Fruit fly (Drosophila melanogaster): ENCODE measurements around the gene CG10862.

The CG10862 gene

DNA sequence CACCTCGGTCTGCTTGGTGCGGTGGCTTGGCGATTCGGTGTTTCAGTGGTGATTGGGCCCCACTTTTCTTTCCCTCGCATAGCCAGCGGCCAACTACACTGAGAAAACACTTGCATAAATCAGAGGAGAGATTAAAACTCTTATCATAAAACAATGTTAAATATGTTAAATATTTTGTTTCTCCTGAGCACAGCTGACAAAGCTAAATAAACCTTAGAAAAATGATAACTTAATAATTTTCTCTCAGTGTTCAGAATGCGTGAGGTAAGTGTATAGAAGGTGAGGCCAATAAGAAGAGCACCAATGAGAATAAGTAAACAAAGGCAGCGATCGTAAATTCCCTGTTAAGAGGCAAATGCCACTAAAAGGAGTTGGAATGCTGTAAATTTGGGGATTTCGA, 37.3 kb downstream of the CG10862 start (continued):
- TF ChIP-seq Blimp-1 (GFP tag; optimal IDR thresholded peaks at IDR 0.05) (peak; percentile 59), CG6792 (GFP tag; optimal IDR thresholded peaks at IDR 0.05) (peak; percentile 82), Gug (GFP tag; IDR thresholded peaks at IDR 0.05) (peak; percentile 54; the same call in 1 of the 2 replicates), Hr39 (GFP tag; optimal IDR thresholded peaks at IDR 0.05) (peak; percentile 90), Met (GFP tag; optimal IDR thresholded peaks at IDR 0.05) (peak; percentile 92), eg (GFP tag; IDR thresholded peaks at IDR 0.05) (peak; percentile 72), Smox (GFP tag; optimal IDR thresholded peaks at IDR 0.05) (peak; percentile 88), acj6 (GFP tag; optimal IDR thresholded peaks at IDR 0.05) (peak; percentile 87), CG3919 (GFP tag; optimal IDR thresholded peaks at IDR 0.05) (peak; percentile 83), CG7368 (GFP tag; optimal IDR thresholded peaks at IDR 0.05) (peak; percentile 62), svp (GFP tag) (peak; percentile 95), CG6276 (GFP tag; optimal IDR thresholded peaks at IDR 0.05) (peak; percentile 38), CG31627 (GFP tag; optimal IDR thresholded peaks at IDR 0.05) (peak; percentile 89), CG8632 (GFP tag; optimal IDR thresholded peaks at IDR 0.05) (peak; percentile 80), Eip93F (GFP tag; optimal IDR thresholded peaks at IDR 0.05) (peak; percentile 47), CG11902 (GFP tag; optimal IDR thresholded peaks at IDR 0.05) (peak; percentile 71), Hr38 (GFP tag; optimal IDR thresholded peaks at IDR 0.05) (no peak), dac (GFP tag; optimal IDR thresholded peaks at IDR 0.05) (peak; percentile 30), CG8319 (GFP tag; optimal IDR thresholded peaks at IDR 0.05) (peak; percentile 67), net (GFP tag; optimal IDR thresholded peaks at IDR 0.05) (peak; percentile 76), Ets21C (GFP tag; optimal IDR thresholded peaks at IDR 0.05) (peak; percentile 80), CG8119 (GFP tag; IDR thresholded peaks at IDR 0.05) (peak; percentile 77; the same call in 2 of the 3 replicates), esn (GFP tag; optimal IDR thresholded peaks at IDR 0.05) (peak; percentile 92), fd59A (GFP tag; optimal IDR thresholded peaks at IDR 0.05) (peak; percentile 78), CG1621 (tag; optimal IDR thresholded peaks at IDR 0.05) (peak; percentile 80), Sox102F (GFP tag; optimal IDR thresholded peaks at IDR 0.05) (peak; percentile 90), Eip75B (GFP tag; optimal IDR thresholded peaks at IDR 0.05) (peak; percentile 87), CG6163 (GFP tag; IDR thresholded peaks at IDR 0.05) (peak; percentile 89), CG6808 (GFP tag; optimal IDR thresholded peaks at IDR 0.05) (peak; percentile 77)

DNA sequence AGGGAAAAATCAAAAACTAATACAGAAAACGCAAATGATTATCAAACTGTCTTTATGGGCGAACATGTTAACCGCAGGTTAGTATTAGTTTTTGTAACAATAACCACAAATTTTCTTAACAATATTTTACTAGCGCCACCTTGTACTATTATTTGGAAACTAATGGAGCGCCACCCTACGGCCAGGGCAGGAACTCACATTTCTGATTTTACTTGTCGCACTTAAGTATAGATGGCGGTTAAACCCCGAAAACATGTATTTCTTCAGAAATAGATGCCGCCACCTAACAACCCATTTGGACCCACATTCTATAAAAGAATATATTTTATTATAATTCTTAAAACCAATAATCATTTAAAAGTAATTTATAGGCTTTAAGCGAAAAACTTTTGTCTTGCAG, 38.2 kb downstream of the CG10862 start:
- TF ChIP-seq Hr38 (GFP tag; optimal IDR thresholded peaks at IDR 0.05) (no peak), eg (GFP tag; IDR thresholded peaks at IDR 0.05) (no peak), net (GFP tag; optimal IDR thresholded peaks at IDR 0.05) (peak; percentile 12), fd85E (GFP tag; optimal IDR thresholded peaks at IDR 0.05) (no peak), CG6808 (GFP tag; optimal IDR thresholded peaks at IDR 0.05) (peak; percentile 11), Met (GFP tag; optimal IDR thresholded peaks at IDR 0.05) (peak; percentile 76), Eip93F (GFP tag; optimal IDR thresholded peaks at IDR 0.05) (no peak), dac (GFP tag; optimal IDR thresholded peaks at IDR 0.05) (no peak), topi (GFP tag; optimal IDR thresholded peaks at IDR 0.05) (peak; percentile 46), CG10669 (GFP tag; optimal IDR thresholded peaks at IDR 0.05) (peak; percentile 2), fkh (GFP tag; optimal IDR thresholded peaks at IDR 0.05) (no peak), Gug (GFP tag; IDR thresholded peaks at IDR 0.05) (no peak), Smox (GFP tag; optimal IDR thresholded peaks at IDR 0.05) (peak; percentile 35), CG8319 (GFP tag; optimal IDR thresholded peaks at IDR 0.05) (peak; percentile 9), CG6276 (GFP tag; optimal IDR thresholded peaks at IDR 0.05) (no peak), ss (GFP tag; optimal IDR thresholded peaks at IDR 0.05) (no peak), achi (GFP tag; optimal IDR thresholded peaks at IDR 0.05) (no peak), lz (GFP tag; optimal IDR thresholded peaks at IDR 0.05) (peak; percentile 80), OdsH (GFP tag; optimal IDR thresholded peaks at IDR 0.05) (peak; percentile 62), CG10631 (GFP tag; optimal IDR thresholded peaks at IDR 0.05) (peak; percentile 41), CG9139 (GFP tag; optimal IDR thresholded peaks at IDR 0.05) (no peak), vri (GFP tag; optimal IDR thresholded peaks at IDR 0.05) (no peak), Blimp-1 (GFP tag; optimal IDR thresholded peaks at IDR 0.05) (no peak), CG8119 (GFP tag; IDR thresholded peaks at IDR 0.05) (no peak), CG3032 (tag; optimal IDR thresholded peaks at IDR 0.05) (peak; percentile 45), Hr39 (GFP tag; optimal IDR thresholded peaks at IDR 0.05) (peak; percentile 82), spab (GFP tag; optimal IDR thresholded peaks at IDR 0.05) (no peak), salr (GFP tag; optimal IDR thresholded peaks at IDR 0.05) (peak in 1 of 2 experiments; percentile 46), esn (GFP tag; optimal IDR thresholded peaks at IDR 0.05) (peak; percentile 76), CG31627 (GFP tag; optimal IDR thresholded peaks at IDR 0.05) (peak; percentile 89), Sox14 (GFP tag; optimal IDR thresholded peaks at IDR 0.05) (peak; percentile 64), Sox102F (GFP tag; optimal IDR thresholded peaks at IDR 0.05) (peak; percentile 48), fd59A (GFP tag; optimal IDR thresholded peaks at IDR 0.05) (no peak), Lpt (GFP tag; optimal IDR thresholded peaks at IDR 0.05) (no peak), Eip78C (GFP tag) (peak; percentile 81), CG6854 (GFP tag; optimal IDR thresholded peaks at IDR 0.05) (no peak), CG7368 (GFP tag; optimal IDR thresholded peaks at IDR 0.05) (peak; percentile 21), CG16779 (tag; optimal IDR thresholded peaks at IDR 0.05) (no peak)

Measured in whole organism, prepupa.